Worm (Caenorhabditis elegans) whole organism, L3 larva: ENCODE measurements around the gene unc-24.
A peak's percentile ranks its signal among the peaks of the same experiment; 100 is the strongest.

ENCODE experiments used
- R02D3.7 ChIP-seq: fragments of 150-350 bp; optimal IDR thresholded peaks from 2 replicates; lab custom pipeline; 2014; ENCODE audit warnings: missing biosample characterization, missing genetic modification characterization
- ZK546.5 ChIP-seq: sonication (generic microtip); optimal IDR thresholded peaks from 2 replicates; lab custom pipeline; 2017; ENCODE audit warnings: missing biosample characterization, missing genetic modification characterization
- aly-2 ChIP-seq: fragments of 150-350 bp; optimal IDR thresholded peaks from 2 replicates; lab custom pipeline; 2014; ENCODE audit warnings: missing biosample characterization, missing genetic modification characterization
- ceh-16 ChIP-seq: sonication (generic microtip); optimal IDR thresholded peaks from 2 replicates; lab custom pipeline; 2017; ENCODE audit warnings: missing biosample characterization, missing genetic modification characterization
- ceh-28 ChIP-seq: fragments of 150-350 bp; optimal IDR thresholded peaks from 2 replicates; lab custom pipeline; 2014; ENCODE audit warnings: missing biosample characterization, missing genetic modification reagents, missing genetic modification characterization
- ceh-82 ChIP-seq: fragments of 150-350 bp; optimal IDR thresholded peaks from 2 replicates; lab custom pipeline; 2014; ENCODE audit warnings: missing biosample characterization, missing genetic modification characterization
- ceh-9 ChIP-seq: sonication (generic microtip); optimal IDR thresholded peaks from 2 replicates; lab custom pipeline; 2018; ENCODE audit warnings: missing biosample characterization, missing genetic modification characterization
- egl-27 ChIP-seq: sonication (generic microtip); optimal IDR thresholded peaks from 4 replicates; lab custom pipeline; 2017; ENCODE audit warnings: missing biosample characterization, missing genetic modification reagents, missing genetic modification characterization
- egl-5 ChIP-seq: fragments of 150-350 bp; optimal IDR thresholded peaks from 2 replicates; lab custom pipeline; 2017; ENCODE audit warnings: missing biosample characterization, missing genetic modification reagents, missing genetic modification characterization, inconsistent platforms
- elt-1 ChIP-seq: fragments of 150-350 bp; optimal IDR thresholded peaks from 2 replicates; lab custom pipeline; 2014; ENCODE audit warnings: missing biosample characterization, missing genetic modification characterization
- elt-3 ChIP-seq, 3 experiments: fragments of 150-350 bp in 1 of 3; sonication (generic microtip) in 2 of 3; optimal IDR thresholded peaks; 2 replicates in 2 of 3; 4 replicates in 1 of 3; lab custom pipeline; 2014 to 2017; ENCODE audit warnings: missing biosample characterization in 3 of 3, missing genetic modification characterization in 3 of 3
- eor-1 ChIP-seq, 2 experiments: fragments of 150-350 bp; optimal IDR thresholded peaks; 2 replicates each; lab custom pipeline; 2014 to 2018; ENCODE audit warnings: missing biosample characterization in 2 of 2, missing genetic modification characterization in 2 of 2
- fkh-10 ChIP-seq: sonication (generic microtip); optimal IDR thresholded peaks from 2 replicates; lab custom pipeline; 2017; ENCODE audit warnings: missing biosample characterization, missing genetic modification reagents, missing genetic modification characterization
- fkh-2 ChIP-seq: fragments of 150-350 bp; optimal IDR thresholded peaks from 2 replicates; lab custom pipeline; 2014; ENCODE audit warnings: missing biosample characterization, missing genetic modification reagents, missing genetic modification characterization
- fos-1 ChIP-seq: fragments of 150-350 bp; optimal IDR thresholded peaks from 2 replicates; lab custom pipeline; 2014; ENCODE audit warnings: missing biosample characterization, missing genetic modification characterization
- hmg-11 ChIP-seq: sonication (generic microtip); optimal IDR thresholded peaks from 2 replicates; lab custom pipeline; 2016; ENCODE audit warnings: missing genetic modification characterization, missing compliant biosample characterization
- lin-15B ChIP-seq: fragments of 150-350 bp; optimal IDR thresholded peaks from 2 replicates; lab custom pipeline; 2014; ENCODE audit warnings: missing biosample characterization, missing genetic modification characterization
- lin-39 ChIP-seq: fragments of 150-350 bp; optimal IDR thresholded peaks from 2 replicates; lab custom pipeline; 2018; ENCODE audit warnings: missing biosample characterization, missing genetic modification reagents, missing genetic modification characterization
- lsy-12 ChIP-seq: sonication (generic microtip); optimal IDR thresholded peaks from 2 replicates; lab custom pipeline; 2016; ENCODE audit warnings: mild to moderate bottlenecking, missing genetic modification characterization, missing compliant biosample characterization
- mml-1 ChIP-seq: fragments of 150-350 bp; sonication (generic microtip); optimal IDR thresholded peaks from 3 replicates; lab custom pipeline; 2014; ENCODE audit warnings: missing biosample characterization, missing genetic modification characterization
- nfya-1 ChIP-seq: sonication (generic microtip); optimal IDR thresholded peaks from 2 replicates; lab custom pipeline; 2017; ENCODE audit warnings: missing genetic modification characterization, mild to moderate bottlenecking, missing compliant biosample characterization, antibody characterized with exemption, moderate library complexity; ENCODE audit not compliant: insufficient read depth
- nhr-11 ChIP-seq: fragments of 150-350 bp; optimal IDR thresholded peaks from 2 replicates; lab custom pipeline; 2014; ENCODE audit warnings: missing biosample characterization, missing genetic modification characterization
- nhr-12 ChIP-seq: fragments of 150-350 bp; optimal IDR thresholded peaks from 2 replicates; lab custom pipeline; 2014; ENCODE audit warnings: missing biosample characterization, missing genetic modification characterization
- nhr-23 ChIP-seq: fragments of 150-350 bp; optimal IDR thresholded peaks from 2 replicates; lab custom pipeline; 2014; ENCODE audit warnings: missing biosample characterization, missing genetic modification reagents, missing genetic modification characterization
- nhr-237 ChIP-seq: fragments of 150-350 bp; optimal IDR thresholded peaks from 2 replicates; lab custom pipeline; 2014; ENCODE audit warnings: missing biosample characterization, missing genetic modification characterization
- nhr-25 ChIP-seq: sonication (generic microtip); optimal IDR thresholded peaks from 2 replicates; lab custom pipeline; 2017; ENCODE audit warnings: missing biosample characterization, missing genetic modification characterization
- nhr-28 ChIP-seq: fragments of 150-350 bp; optimal IDR thresholded peaks from 2 replicates; lab custom pipeline; 2014; ENCODE audit warnings: missing biosample characterization, missing genetic modification characterization
- nhr-43 ChIP-seq: sonication (generic microtip); optimal IDR thresholded peaks from 2 replicates; lab custom pipeline; 2016; ENCODE audit warnings: mild to moderate bottlenecking, missing genetic modification characterization, missing compliant biosample characterization; ENCODE audit not compliant: poor library complexity, severe bottlenecking
- nhr-67 ChIP-seq: fragments of 150-350 bp; optimal IDR thresholded peaks from 2 replicates; lab custom pipeline; 2014; ENCODE audit warnings: missing biosample characterization, missing genetic modification characterization
- nhr-77 ChIP-seq: fragments of 150-350 bp; optimal IDR thresholded peaks from 2 replicates; lab custom pipeline; 2014; ENCODE audit warnings: missing biosample characterization, missing genetic modification characterization
- pha-4 ChIP-seq: fragments of 150-350 bp; optimal IDR thresholded peaks from 2 replicates; lab custom pipeline; 2014; ENCODE audit warnings: missing biosample characterization, missing genetic modification reagents, missing genetic modification characterization
- sea-2 ChIP-seq: fragments of 150-350 bp; sonication (generic microtip); optimal IDR thresholded peaks from 4 replicates; lab custom pipeline; 2014; ENCODE audit warnings: missing biosample characterization, missing genetic modification reagents, missing genetic modification characterization
- skn-1 ChIP-seq: fragments of 150-350 bp; optimal IDR thresholded peaks from 2 replicates; lab custom pipeline; 2014; ENCODE audit warnings: missing biosample characterization, missing genetic modification characterization
- snpc-4 ChIP-seq: fragments of 150-350 bp; optimal IDR thresholded peaks from 2 replicates; lab custom pipeline; 2014; ENCODE audit warnings: missing biosample characterization, missing genetic modification characterization
- tbx-2 ChIP-seq: sonication (generic microtip); optimal IDR thresholded peaks from 2 replicates; lab custom pipeline; 2016; ENCODE audit warnings: mild to moderate bottlenecking, missing genetic modification characterization, missing compliant biosample characterization
- unc-39 ChIP-seq: sonication (generic microtip); optimal IDR thresholded peaks from 4 replicates; lab custom pipeline; 2017; ENCODE audit warnings: missing biosample characterization, missing genetic modification characterization
- unc-62 ChIP-seq: fragments of 150-350 bp; sonication (generic microtip); optimal IDR thresholded peaks from 4 replicates; lab custom pipeline; 2014; ENCODE audit warnings: missing biosample characterization, missing genetic modification reagents, missing genetic modification characterization
- zag-1 ChIP-seq: fragments of 150-350 bp; optimal IDR thresholded peaks from 2 replicates; lab custom pipeline; 2014; ENCODE audit warnings: missing biosample characterization, missing genetic modification characterization
- ztf-11 ChIP-seq: fragments of 150-350 bp; optimal IDR thresholded peaks from 2 replicates; lab custom pipeline; 2014; ENCODE audit warnings: missing biosample characterization, missing genetic modification characterization

unc-24 gene

DNA sequence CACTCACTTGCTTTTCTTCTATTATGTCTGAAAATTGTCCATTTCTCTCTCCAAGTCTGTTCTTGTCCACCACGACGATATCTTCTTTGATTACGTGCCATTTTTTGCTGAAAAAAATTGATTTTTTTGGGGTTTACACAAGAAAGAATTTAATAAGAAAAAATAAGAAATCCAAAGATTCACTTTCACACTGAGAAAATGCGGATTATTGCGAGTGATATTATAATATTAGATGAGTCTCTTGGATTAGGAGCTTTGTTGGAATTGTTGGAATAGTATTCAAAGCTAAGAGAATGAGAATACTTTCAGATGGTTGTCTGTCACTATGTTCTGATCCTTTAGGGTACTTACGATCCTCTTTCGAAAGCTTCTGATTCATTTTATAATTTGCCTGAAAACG is 40.8 kb upstream of the unc-24 start, which contains the start of gene F20D12.7:
TSS of gene F20D12.7 (minus strand) at position 101 of the 400 bp plus-strand sequence.
- TF ChIP-seq elt-3 (tag; optimal IDR thresholded peaks at IDR 0.05; lab: Kevin White, UChicago): no peak
- TF ChIP-seq nhr-25 (tag; lab: Kevin White, UChicago): no peak
- no peak for TF ChIP-seq pha-4 (tag; lab: Kevin White, UChicago)
- no peak for TF ChIP-seq nhr-67
- no peak for TF ChIP-seq ceh-28
- TF ChIP-seq lin-39 (tag; lab: Kevin White, UChicago): no peak
- TF ChIP-seq egl-5 (tag; lab: Kevin White, UChicago): no peak
- no peak for TF ChIP-seq nhr-43 (tag; lab: Kevin White, UChicago)
- no peak for TF ChIP-seq egl-27
- no peak for TF ChIP-seq nhr-237
- TF ChIP-seq ceh-16: no peak
- TF ChIP-seq aly-2 (tag; lab: Kevin White, UChicago): no peak
- no peak for TF ChIP-seq nhr-12
- TF ChIP-seq R02D3.7: no peak
- TF ChIP-seq hmg-11 (tag; lab: Kevin White, UChicago): no peak
- no peak for TF ChIP-seq sea-2 (GFP tag; lab: Kevin White, UChicago)
- no peak for TF ChIP-seq ceh-9 (tag; lab: Kevin White, UChicago)
- TF ChIP-seq skn-1: no peak
- TF ChIP-seq tbx-2: no peak
- no peak for TF ChIP-seq unc-39 (tag; lab: Kevin White, UChicago)

DNA sequence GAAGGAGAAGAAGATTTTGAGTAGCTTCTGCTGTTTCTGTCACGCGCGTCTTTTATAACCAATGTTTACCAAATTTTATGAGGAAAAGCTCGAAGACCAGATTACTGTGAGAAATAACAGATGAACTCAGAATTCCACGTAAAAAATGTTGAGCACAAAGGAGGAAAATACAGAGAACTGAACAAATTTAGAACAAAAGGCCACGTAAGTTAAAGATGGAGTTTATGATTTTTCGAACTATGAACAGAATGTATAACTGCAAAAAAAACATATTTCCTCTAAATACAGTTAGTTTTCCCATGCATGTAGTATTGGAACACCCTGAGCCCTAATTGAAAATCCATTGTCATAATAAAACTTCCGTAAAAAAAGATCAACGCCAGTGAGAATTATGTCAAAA is 38.8 kb upstream of the unc-24 start, which contains the start of gene exc-9:
TSS of gene exc-9 (minus strand) at position 101 of the 400 bp plus-strand sequence.
- no peak for TF ChIP-seq fos-1
- TF ChIP-seq nhr-237: no peak
- no peak for TF ChIP-seq fkh-10
- TF ChIP-seq ztf-11 (tag; lab: Kevin White, UChicago): no peak
- TF ChIP-seq fkh-2 (tag; lab: Kevin White, UChicago): no peak
- no peak for TF ChIP-seq nhr-25 (tag; lab: Kevin White, UChicago)
- TF ChIP-seq nhr-43 (tag; lab: Kevin White, UChicago): no peak

DNA sequence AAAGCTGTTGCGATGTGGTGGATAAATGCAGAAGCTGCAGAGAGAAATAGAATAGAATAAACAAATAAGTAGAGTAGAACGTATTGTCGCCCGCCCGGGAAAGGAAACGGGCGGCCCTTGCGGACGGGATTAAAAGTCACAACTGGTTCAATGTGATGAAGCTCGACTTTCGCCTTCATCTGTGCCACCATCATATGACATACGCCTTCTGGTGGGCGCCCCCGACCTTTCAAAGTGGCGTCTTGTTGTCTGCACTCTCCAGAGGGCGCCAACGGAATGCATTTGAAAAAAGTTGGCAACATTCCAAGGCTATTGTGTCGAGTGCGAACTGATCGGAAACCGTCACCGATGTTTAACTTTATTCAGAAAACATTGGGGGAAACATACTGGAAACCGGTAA is 36.4 kb upstream of the unc-24 start:
- TF ChIP-seq nfya-1 (tag; lab: Kevin White, UChicago): peak; percentile 33
- no peak for TF ChIP-seq lsy-12 (tag; lab: Kevin White, UChicago)
- peak; percentile 9 for TF ChIP-seq nhr-23 (tag; lab: Kevin White, UChicago)
- TF ChIP-seq elt-1 (tag; lab: Kevin White, UChicago): no peak
- no peak for TF ChIP-seq aly-2 (tag; lab: Kevin White, UChicago)
- no peak for TF ChIP-seq ceh-9 (tag; lab: Kevin White, UChicago)
- TF ChIP-seq nhr-77 (tag; lab: Kevin White, UChicago): no peak
- no peak for TF ChIP-seq unc-62 (GFP tag; lab: Kevin White, UChicago)
- no peak for TF ChIP-seq zag-1 (tag; lab: Kevin White, UChicago)
- TF ChIP-seq pha-4 (tag; lab: Kevin White, UChicago): no peak
- no peak for TF ChIP-seq nhr-67
- no peak for TF ChIP-seq ceh-28
- no peak for TF ChIP-seq tbx-2
- TF ChIP-seq eor-1 (tag; optimal IDR thresholded peaks at IDR 0.05; lab: Kevin White, UChicago): no peak
- no peak for TF ChIP-seq sea-2 (GFP tag; lab: Kevin White, UChicago)
- TF ChIP-seq lin-39 (tag; lab: Kevin White, UChicago): peak; percentile 19
- no peak for TF ChIP-seq ZK546.5 (tag; lab: Kevin White, UChicago)
- TF ChIP-seq ceh-82: no peak
- peak; percentile 76 for TF ChIP-seq nhr-25 (tag; lab: Kevin White, UChicago)
- TF ChIP-seq skn-1: no peak
- no peak for TF ChIP-seq nhr-28 (tag; lab: Kevin White, UChicago)
- TF ChIP-seq lin-15B: no peak
- no peak for TF ChIP-seq fkh-10

DNA sequence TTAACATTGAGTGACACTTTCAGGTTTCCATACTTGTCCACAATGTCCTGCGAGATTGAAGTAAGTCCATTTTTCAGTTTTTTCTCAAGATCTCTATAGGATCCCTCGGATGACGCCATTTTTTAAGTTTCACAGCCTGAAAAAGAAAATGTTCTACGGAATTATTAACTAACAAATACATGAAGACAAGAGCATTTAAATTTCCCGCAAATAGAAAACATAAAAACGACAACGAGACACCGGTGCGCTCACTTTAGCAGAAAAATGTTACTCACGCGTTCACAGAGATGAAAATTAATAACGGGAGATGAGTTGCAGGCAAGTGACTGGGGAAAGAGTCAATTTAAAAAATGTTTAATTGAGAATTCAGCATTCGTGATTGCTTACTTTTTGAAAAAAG is 33.2 kb upstream of the unc-24 start, which contains the start of gene czw-1:
TSS of gene czw-1 (minus strand) at position 369 of the 400 bp plus-strand sequence.
- TF ChIP-seq snpc-4 (no peak), sea-2 (GFP tag; lab: Kevin White, UChicago) (no peak), egl-5 (tag; lab: Kevin White, UChicago) (no peak), ceh-16 (no peak), lin-39 (tag; lab: Kevin White, UChicago) (no peak), nhr-11 (tag; lab: Kevin White, UChicago) (no peak), lsy-12 (tag; lab: Kevin White, UChicago) (no peak), ceh-9 (tag; lab: Kevin White, UChicago) (no peak), aly-2 (tag; lab: Kevin White, UChicago) (no peak), eor-1 (tag; optimal IDR thresholded peaks at IDR 0.05; lab: Kevin White, UChicago) (no peak), fkh-2 (tag; lab: Kevin White, UChicago) (no peak), fos-1 (no peak), zag-1 (tag; lab: Kevin White, UChicago) (no peak), ceh-82 (no peak), R02D3.7 (no peak), skn-1 (no peak), nhr-43 (tag; lab: Kevin White, UChicago) (no peak), pha-4 (tag; lab: Kevin White, UChicago) (no peak), mml-1 (tag; lab: Kevin White, UChicago) (no peak)
